Worm (Caenorhabditis elegans): ENCODE measurements around the gene mrpl-41.

DNA sequence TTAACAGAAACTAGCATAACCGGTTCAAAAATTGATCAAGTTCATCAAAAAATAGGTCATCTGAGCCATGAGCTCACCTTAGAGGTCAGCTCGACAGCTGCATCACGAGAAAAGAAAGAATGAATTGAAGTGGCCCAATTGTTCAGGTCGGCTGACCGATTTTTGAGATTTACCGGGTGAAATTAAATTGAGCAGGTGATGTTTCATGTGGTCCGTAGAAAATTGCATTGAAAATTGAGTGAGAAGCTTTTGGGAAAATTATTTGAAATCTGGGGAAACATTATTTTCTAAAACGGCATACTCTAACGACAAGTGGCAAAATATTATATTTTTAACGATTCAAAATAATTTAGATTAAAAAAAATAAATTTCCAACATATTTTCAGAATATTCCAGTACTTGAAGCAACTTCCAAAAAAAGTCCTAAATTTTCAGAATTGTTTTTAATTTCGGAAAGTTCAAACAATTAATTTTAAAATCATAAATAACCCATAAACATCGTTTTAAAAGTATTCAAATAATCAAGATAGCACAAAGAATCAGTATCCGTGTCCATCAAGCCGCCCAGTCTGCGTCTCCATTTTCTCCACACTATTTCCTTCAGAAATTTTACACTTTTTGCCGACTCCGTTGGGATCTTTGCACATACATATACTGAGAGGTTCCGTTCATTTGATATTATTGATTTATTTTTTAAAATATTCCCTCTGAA is 37.1 kb downstream of the mrpl-41 start, which contains the start of gene sgcb-1:
- TF ChIP-seq unc-86 (tag; optimal IDR thresholded peaks at IDR 0.05) (no peak), lin-13 (GFP tag; optimal IDR thresholded peaks at IDR 0.05) (no peak), nhr-77 (tag; optimal IDR thresholded peaks at IDR 0.05) (no peak), snpc-4 (tag; optimal IDR thresholded peaks at IDR 0.05) (no peak), elt-2 (tag; optimal IDR thresholded peaks at IDR 0.05) (no peak), aly-2 (tag; optimal IDR thresholded peaks at IDR 0.05) (no peak), ceh-82 (tag; optimal IDR thresholded peaks at IDR 0.05) (no peak), snu-23 (GFP tag; optimal IDR thresholded peaks at IDR 0.05) (no peak), nhr-28 (tag; optimal IDR thresholded peaks at IDR 0.05) (no peak)
